Fruit fly (Drosophila melanogaster) whole organism, wandering third instar larva: Measurements from ENCODE around the gene CG16974.

ENCODE experiments used
- Hr78 ChIP-seq: fragments of >200 bp; optimal IDR thresholded peaks from 2 replicates; lab custom pipeline; 2017; ENCODE audit warnings: missing biosample characterization, missing genetic modification characterization
- Hr83 ChIP-seq: fragments of 200-300 bp; sonication (Bioruptor generic); optimal IDR thresholded peaks from 2 replicates; lab custom pipeline; 2016; ENCODE audit warnings: missing biosample characterization, mild to moderate bottlenecking, missing genetic modification characterization, moderate library complexity; ENCODE audit not compliant: poor library complexity, severe bottlenecking
- Jra ChIP-seq: sonication (Bioruptor generic); optimal IDR thresholded peaks from 2 replicates; lab custom pipeline; 2016; ENCODE audit warnings: missing biosample characterization, missing genetic modification characterization
- brk ChIP-seq: fragments of 200-800 bp; sonication (Bioruptor generic); optimal IDR thresholded peaks from 2 replicates; lab custom pipeline; 2016; ENCODE audit warnings: missing biosample characterization, mild to moderate bottlenecking, missing genetic modification characterization
- dmrt93B ChIP-seq: fragments of 200-800 bp; sonication (Bioruptor generic); optimal IDR thresholded peaks from 2 replicates; lab custom pipeline; 2018; ENCODE audit warnings: missing biosample characterization, mild to moderate bottlenecking, missing genetic modification characterization
- psq ChIP-seq: fragments of 200-800 bp; sonication (Bioruptor generic); optimal IDR thresholded peaks from 3 replicates; lab custom pipeline; 2017; ENCODE audit warnings: missing biosample characterization, mild to moderate bottlenecking, missing genetic modification characterization, moderate library complexity
- sv ChIP-seq: fragments of 200-800 bp; sonication (Bioruptor generic); optimal IDR thresholded peaks from 3 replicates; lab custom pipeline; 2016; ENCODE audit warnings: missing biosample characterization, missing genetic modification characterization
- usp ChIP-seq: fragments of >200 bp; optimal IDR thresholded peaks from 2 replicates; lab custom pipeline; 2017; ENCODE audit warnings: missing biosample characterization, missing genetic modification characterization

- no peak for TF ChIP-seq dmrt93B (GFP tag; lab: Kevin White, UChicago)
- no peak for TF ChIP-seq Jra (GFP tag; lab: Kevin White, UChicago)
- TF ChIP-seq brk (GFP tag; lab: Kevin White, UChicago): no peak
- TF ChIP-seq Hr78: no peak
- no peak for TF ChIP-seq sv (GFP tag; lab: Kevin White, UChicago)
- no peak for TF ChIP-seq usp (GFP tag; lab: Kevin White, UChicago)
- TF ChIP-seq Hr83: no peak
- no peak for TF ChIP-seq psq (GFP tag; lab: Kevin White, UChicago)
Observed at dm6 chr2L:13202960-13203436, 11.2 kb upstream of the CG16974 start, which contains the start of gene CG16972.
